Fruit fly (Drosophila melanogaster): ENCODE measurements around the gene Klp67A.

The Klp67A gene

DNA sequence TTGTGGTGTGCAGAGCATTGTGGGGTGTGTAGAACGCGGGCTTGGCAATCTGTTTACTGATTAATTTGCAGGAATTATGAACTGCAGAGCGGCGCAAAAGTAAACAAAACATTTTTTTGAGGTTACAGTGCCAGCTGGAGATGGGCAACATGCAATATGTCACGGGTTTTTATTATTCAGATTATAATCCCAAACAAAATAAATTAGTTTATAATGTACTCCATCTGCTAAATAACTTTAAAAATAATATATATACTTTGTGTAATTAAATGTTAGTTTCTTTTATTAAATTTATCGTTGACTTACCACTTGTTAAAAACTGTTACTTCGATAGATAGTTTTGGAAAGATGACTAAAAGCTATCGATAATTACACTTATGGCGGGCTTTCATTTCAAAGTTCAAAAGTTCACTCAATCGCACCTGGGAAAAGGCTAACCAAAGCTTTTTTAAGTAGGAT lies 4.1 kb upstream of the Klp67A start, which contains the start of gene Fdx1:
Fdx1 (minus strand) TSS at position 332 of the 459 bp plus-strand sequence.
- TF ChIP-seq CTCF (optimal IDR thresholded peaks at IDR 0.05): no peak
- no peak for TF ChIP-seq CG8478 (optimal IDR thresholded peaks at IDR 0.05)

DNA sequence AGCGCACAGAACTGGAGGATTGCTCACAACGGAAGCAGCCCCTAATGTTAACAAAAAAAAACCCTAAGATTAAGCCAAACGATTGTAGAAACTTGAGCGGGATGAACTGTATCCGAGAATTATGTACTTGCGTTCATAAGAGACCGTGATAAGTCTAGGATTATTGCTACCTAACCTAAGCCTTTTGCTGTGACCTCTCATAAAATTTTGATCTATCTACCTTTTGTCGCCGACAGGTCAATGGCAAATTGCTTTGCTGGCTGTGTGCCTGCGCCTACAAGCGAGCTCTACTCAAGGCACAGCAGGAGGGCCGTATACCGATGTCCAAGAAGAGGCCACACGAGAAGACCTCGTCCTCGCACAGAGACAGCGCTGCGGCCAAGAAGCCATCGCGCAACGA lies 1.8 kb upstream of the Klp67A start:
- TF ChIP-seq CG8478 (optimal IDR thresholded peaks at IDR 0.05) (no peak), CTCF (optimal IDR thresholded peaks at IDR 0.05) (no peak)

- TF ChIP-seq CTCF (optimal IDR thresholded peaks at IDR 0.05) (no peak), CG8478 (optimal IDR thresholded peaks at IDR 0.05) (no peak)
Observed at dm6 chr3L:9367431-9367867, 603 bp upstream of the Klp67A start.

DNA sequence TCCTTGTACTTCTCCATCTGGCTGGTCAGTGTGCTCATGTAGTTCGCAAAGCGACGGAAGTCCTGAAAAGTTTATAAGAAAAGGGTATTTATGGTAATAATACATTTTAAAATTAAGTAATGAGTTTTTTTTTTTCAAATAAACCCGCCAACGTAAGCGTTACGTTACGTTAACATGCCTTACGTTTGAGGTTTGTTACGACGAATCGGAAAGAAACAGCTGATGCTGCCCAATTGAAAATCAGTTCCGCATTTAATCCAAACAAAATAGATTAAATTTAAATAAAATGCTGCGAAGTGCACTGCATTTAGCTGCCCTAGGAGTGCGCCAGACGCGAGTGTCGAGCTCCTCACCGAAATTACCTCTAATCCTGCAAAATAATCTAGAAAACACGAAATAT lies 2.7 kb downstream of the Klp67A start, which contains the start of gene mRRF1:
mRRF1 (plus strand) TSS at position 220 of the 400 bp plus-strand sequence.
- TF ChIP-seq CTCF (optimal IDR thresholded peaks at IDR 0.05): no peak
- no peak for TF ChIP-seq CG8478 (optimal IDR thresholded peaks at IDR 0.05)

DNA sequence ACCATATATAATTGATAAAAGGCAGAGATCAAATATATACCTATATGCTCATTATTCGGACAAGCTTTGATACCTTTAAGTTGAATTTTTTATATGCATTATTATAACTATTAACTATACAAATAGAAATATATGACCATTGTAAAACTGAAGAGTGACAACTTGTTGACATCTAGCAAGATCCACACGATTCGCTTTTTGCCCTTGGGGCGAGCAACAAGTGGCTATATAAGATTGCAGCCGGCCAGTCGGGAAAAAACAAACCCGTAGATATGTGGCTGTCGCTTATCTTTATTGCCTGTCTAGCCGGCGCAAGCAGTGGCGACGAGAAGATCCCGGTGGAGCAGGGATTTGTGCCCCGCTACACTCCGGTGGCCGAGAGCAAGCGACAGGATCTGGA lies 5.0 kb downstream of the Klp67A start, which contains the start of gene CG34456:
CG34456 (plus strand) TSS at position 215 of the 400 bp plus-strand sequence.
- no peak for TF ChIP-seq CTCF (optimal IDR thresholded peaks at IDR 0.05)
- TF ChIP-seq CG8478 (optimal IDR thresholded peaks at IDR 0.05): no peak

DNA sequence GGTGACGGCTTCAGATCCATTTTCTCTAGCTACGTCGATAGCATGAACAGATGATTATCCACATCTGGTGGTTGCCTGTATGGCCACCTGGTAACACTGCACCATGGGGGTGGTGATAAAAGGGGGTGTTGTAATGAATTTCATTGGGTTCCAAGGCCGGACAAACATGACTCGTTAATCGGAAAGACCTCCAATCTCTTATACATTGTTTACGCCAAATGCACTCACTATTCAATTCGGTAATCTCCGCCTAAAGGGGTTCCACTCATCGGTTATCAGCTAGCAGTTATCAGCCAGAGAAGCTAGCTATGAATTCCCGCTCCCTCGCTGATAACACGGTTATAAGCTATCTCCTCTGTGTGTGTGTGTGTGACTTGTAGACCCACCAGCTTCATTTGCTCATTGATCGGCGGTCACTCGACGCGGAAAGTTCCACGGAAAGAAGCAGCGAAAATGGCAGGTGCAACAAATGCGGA lies 6.6 kb downstream of the Klp67A start, which contains the start of gene Pdxk:
Pdxk (plus strand) TSS at position 100 of the 476 bp plus-strand sequence.
- no peak for TF ChIP-seq CG8478 (optimal IDR thresholded peaks at IDR 0.05)
- TF ChIP-seq CTCF (optimal IDR thresholded peaks at IDR 0.05): no peak

- no peak for TF ChIP-seq CTCF (optimal IDR thresholded peaks at IDR 0.05)
- TF ChIP-seq CG8478 (optimal IDR thresholded peaks at IDR 0.05): no peak
Observed at dm6 chr3L:9358713-9359040, 8.2 kb downstream of the Klp67A start, which contains the start of the genes UGP and Svip. Gene UGP (minus strand): TSS chr3L:9358935. Gene Svip (plus strand): TSS chr3L:9358999.

DNA sequence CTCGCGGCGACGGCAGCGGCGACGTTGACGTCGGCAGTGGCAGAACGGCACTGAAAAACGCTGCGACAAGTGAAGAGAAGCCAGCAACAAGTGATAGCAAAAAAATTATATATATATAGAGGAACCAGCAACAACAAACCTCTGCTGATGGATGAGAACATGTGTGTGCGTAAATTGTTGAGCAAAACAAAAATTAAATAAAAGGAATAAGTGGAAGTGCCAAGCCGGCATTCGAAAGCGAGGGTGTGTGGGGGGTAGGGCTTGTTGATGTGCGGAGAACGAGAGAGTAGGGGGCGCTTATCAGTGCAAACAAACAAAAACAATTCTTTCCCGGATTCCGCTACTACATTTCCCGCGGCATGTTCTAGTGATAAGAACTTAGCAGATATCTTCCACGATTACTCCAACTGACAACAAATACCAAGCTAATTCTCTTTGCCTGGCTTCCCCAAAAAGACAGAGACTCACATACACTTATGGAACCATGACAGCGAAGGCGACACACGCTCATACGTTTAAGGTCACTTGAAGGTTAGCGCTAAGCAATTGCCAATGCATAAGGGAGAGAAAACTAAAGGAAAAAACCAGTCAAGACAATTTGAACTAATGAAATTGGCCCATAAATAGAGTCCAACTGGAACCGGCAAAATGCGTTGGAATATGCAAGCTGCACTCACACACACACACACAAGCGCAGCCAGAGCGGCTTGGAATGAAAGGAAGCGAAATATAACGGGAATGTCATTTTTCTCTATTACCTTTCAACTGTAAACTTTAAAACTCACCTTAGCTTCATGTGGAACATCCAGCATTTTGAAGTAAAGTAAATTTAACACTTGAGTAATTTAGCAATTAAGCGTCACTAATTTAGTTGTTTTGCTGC lies 8.8 kb downstream of the Klp67A start:
- TF ChIP-seq CTCF (optimal IDR thresholded peaks at IDR 0.05) (no peak), CG8478 (optimal IDR thresholded peaks at IDR 0.05) (no peak)

dm6 chr3L:9356138-9356753 lies 10.6 kb downstream of the Klp67A start:
- no peak for TF ChIP-seq CG8478 (optimal IDR thresholded peaks at IDR 0.05)
- peak; percentile 83 to 84 for TF ChIP-seq CTCF (optimal IDR thresholded peaks at IDR 0.05)

DNA sequence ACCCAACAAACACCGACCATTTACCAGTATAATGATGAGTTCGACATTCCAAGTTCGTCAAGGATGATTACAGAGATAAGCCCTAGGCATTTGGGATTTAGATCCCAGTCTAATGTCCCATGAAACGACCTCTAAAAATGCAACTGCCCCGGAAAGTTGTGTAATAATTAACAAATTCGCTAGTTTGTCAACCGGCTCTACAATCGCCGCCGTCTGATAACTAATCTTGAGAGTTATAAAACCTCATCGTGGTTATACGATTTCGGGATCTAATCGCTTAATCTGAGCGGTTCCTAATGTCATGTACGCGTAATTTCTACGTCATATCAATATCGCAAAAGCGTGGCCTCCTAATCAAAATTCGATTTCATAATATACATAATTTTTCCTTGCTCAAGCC lies 11.3 kb downstream of the Klp67A start:
- TF ChIP-seq CTCF (optimal IDR thresholded peaks at IDR 0.05) (no peak), CG8478 (optimal IDR thresholded peaks at IDR 0.05) (no peak)

DNA sequence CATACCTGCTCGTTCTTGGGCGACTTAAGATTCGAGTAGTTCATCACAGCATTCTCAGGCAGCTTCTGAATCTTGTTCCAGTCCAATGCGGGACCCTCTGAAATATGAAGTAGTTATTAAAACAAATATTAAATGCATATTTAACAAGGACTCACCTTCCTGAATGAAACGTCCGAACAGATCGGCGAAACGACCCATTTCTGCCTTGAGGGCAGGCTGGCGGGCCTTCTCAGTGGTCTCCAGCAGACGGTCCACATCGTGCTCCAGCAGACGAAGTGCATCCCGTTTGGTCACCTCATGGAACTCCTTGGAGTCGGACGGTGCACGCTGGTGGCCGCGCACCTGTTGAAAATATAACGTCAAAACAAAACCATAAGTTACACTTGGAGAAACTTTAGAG lies 13.1 kb downstream of the Klp67A start, which contains the start of gene CG32040:
CG32040 (plus strand) TSS at position 301 of the 400 bp plus-strand sequence.
- no peak for TF ChIP-seq CG8478 (optimal IDR thresholded peaks at IDR 0.05)
- no peak for TF ChIP-seq CTCF (optimal IDR thresholded peaks at IDR 0.05)

- TF ChIP-seq CG8478 (optimal IDR thresholded peaks at IDR 0.05) (no peak), CTCF (optimal IDR thresholded peaks at IDR 0.05) (no peak)
Observed at dm6 chr3L:9349314-9349733, 17.5 kb downstream of the Klp67A start, which contains the start of gene PGRP-LF. Gene PGRP-LF (plus strand): TSS chr3L:9349609.

DNA sequence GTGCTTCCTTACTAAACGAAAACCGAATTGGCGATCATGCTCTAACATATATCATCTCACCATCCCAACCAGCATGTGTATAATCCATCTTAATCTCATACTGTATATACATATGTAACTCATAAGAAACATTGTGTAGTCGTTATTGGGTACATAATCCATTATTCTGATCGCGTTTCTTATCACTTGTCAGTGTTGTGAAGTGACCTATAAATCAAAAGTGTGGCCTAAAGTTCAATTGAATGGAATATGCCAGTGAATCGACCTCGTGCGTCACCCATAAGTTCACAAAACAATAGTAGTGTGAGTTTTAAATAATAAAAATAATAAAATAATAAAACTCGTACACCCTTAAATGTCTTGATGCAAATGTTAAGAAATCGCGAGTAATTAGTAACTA lies 21.7 kb downstream of the Klp67A start:
- TF ChIP-seq CG8478 (optimal IDR thresholded peaks at IDR 0.05): no peak
- no peak for TF ChIP-seq CTCF (optimal IDR thresholded peaks at IDR 0.05)

- no peak for TF ChIP-seq CTCF (optimal IDR thresholded peaks at IDR 0.05)
- no peak for TF ChIP-seq CG8478 (optimal IDR thresholded peaks at IDR 0.05)
Observed at dm6 chr3L:9343963-9344362, 22.9 kb downstream of the Klp67A start.

dm6 chr3L:9340839-9341238 lies 26.0 kb downstream of the Klp67A start:
- TF ChIP-seq CG8478 (optimal IDR thresholded peaks at IDR 0.05) (no peak), CTCF (optimal IDR thresholded peaks at IDR 0.05) (no peak)

Data from S2 (cell line).